Worm (Caenorhabditis elegans): ENCODE results near the gene ubh-4.

ubh-4 gene

DNA sequence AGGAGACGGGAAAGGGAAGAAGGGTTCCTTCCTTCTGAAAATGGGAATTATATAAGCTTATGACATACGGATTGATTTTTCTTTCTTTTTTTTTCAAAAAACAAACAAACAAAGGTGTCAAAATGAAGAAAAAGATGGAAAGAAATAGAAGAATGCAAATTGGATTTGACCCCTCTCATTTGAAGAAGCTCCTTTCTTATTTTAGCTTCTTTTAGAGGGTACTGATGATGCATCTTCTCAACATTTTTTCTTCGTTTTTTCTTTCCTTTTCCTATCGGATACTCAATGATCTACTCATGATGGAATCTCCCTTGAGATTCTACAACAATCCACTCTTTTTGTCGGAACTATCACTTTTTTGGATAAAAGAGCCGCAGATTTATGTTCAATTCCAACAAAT, 49.2 kb downstream of the ubh-4 start:
- no peak for TF ChIP-seq egrh-3 (GFP tag; IDR thresholded peaks at IDR 0.05)
